Worm (Caenorhabditis elegans) whole organism, young adult: Measurements from ENCODE around the gene ubxn-4.

ENCODE experiments used
- B0019.2 ChIP-seq: fragments of 200-800 bp; sonication (Bioruptor generic); conservative IDR thresholded peaks from 2 replicates; pipeline ENCODE4 v1.3.6; 2022; ENCODE audit warnings: missing genetic modification reagents, missing genetic modification characterization, missing compliant biosample characterization
- C06A6.2 ChIP-seq: fragments of 200-800 bp; sonication (Bioruptor generic); conservative IDR thresholded peaks from 2 replicates; pipeline ENCODE4 v1.3.6; 2022; ENCODE audit warnings: missing genetic modification characterization, missing compliant biosample characterization
- F10E7.11 ChIP-seq: sonication (generic microtip); optimal IDR thresholded peaks from 2 replicates; lab custom pipeline; 2017; ENCODE audit warnings: mild to moderate bottlenecking, missing genetic modification characterization, moderate library complexity, missing compliant biosample characterization
- F23B12.7 ChIP-seq: sonication (generic microtip); optimal IDR thresholded peaks from 2 replicates; lab custom pipeline; 2017; ENCODE audit warnings: missing genetic modification characterization, mild to moderate bottlenecking, missing compliant biosample characterization, antibody characterized with exemption, moderate library complexity; ENCODE audit not compliant: insufficient read depth
- F33H1.4 ChIP-seq: fragments of 200-800 bp; sonication (Bioruptor generic); IDR thresholded peaks from 2 replicates; pipeline ENCODE4 v1.3.6; 2022; ENCODE audit warnings: missing genetic modification reagents, missing genetic modification characterization, missing compliant biosample characterization
- F37B4.10 ChIP-seq: fragments of 200-800 bp; sonication (Bioruptor generic); IDR thresholded peaks from 2 replicates; pipeline ENCODE4 v1.3.6; 2022; ENCODE audit warnings: missing genetic modification characterization, missing compliant biosample characterization
- T07F8.4 ChIP-seq: sonication (generic microtip); optimal IDR thresholded peaks from 2 replicates; lab custom pipeline; 2016; ENCODE audit warnings: mild to moderate bottlenecking, missing genetic modification characterization, moderate library complexity, missing compliant biosample characterization
- Y67H2A.10 ChIP-seq: fragments of 200-800 bp; sonication (Bioruptor generic); conservative IDR thresholded peaks from 2 replicates; pipeline ENCODE4 v1.3.6; 2022; ENCODE audit warnings: missing genetic modification reagents, missing genetic modification characterization, missing compliant biosample characterization
- ZK185.1 ChIP-seq: sonication (generic microtip); optimal IDR thresholded peaks from 2 replicates; lab custom pipeline; 2016; ENCODE audit warnings: mild to moderate bottlenecking, missing genetic modification characterization, missing compliant biosample characterization; ENCODE audit not compliant: poor library complexity, severe bottlenecking
- akir-1 ChIP-seq: fragments of 200-800 bp; sonication (Bioruptor generic); optimal IDR thresholded peaks from 2 replicates; lab custom pipeline; 2018; ENCODE audit warnings: mild to moderate bottlenecking, missing genetic modification characterization, moderate library complexity, missing compliant biosample characterization
- aptf-2 ChIP-seq: fragments of 200-800 bp; sonication (Bioruptor generic); conservative IDR thresholded peaks from 2 replicates; pipeline ENCODE4 v1.3.6; 2022; ENCODE audit warnings: missing genetic modification reagents, missing genetic modification characterization, missing compliant biosample characterization
- aptf-3 ChIP-seq: fragments of 200-800 bp; sonication (Bioruptor generic); IDR thresholded peaks from 2 replicates; pipeline ENCODE4 v1.3.6; 2022; ENCODE audit warnings: missing genetic modification characterization, missing compliant biosample characterization
- attf-3 ChIP-seq: fragments of 200-800 bp; sonication (Bioruptor generic); conservative IDR thresholded peaks from 2 replicates; pipeline ENCODE4 v1.3.6; 2022; ENCODE audit warnings: missing genetic modification reagents, missing genetic modification characterization, missing compliant biosample characterization
- attf-6 ChIP-seq: fragments of 200-800 bp; sonication (Bioruptor generic); IDR thresholded peaks from 2 replicates; pipeline ENCODE4 v1.3.6; 2022; ENCODE audit warnings: missing genetic modification reagents, missing genetic modification characterization, missing compliant biosample characterization
- ccch-3 ChIP-seq: fragments of 200-800 bp; sonication (Bioruptor generic); optimal IDR thresholded peaks from 2 replicates; lab custom pipeline; 2018; ENCODE audit warnings: mild to moderate bottlenecking, missing genetic modification characterization, missing compliant biosample characterization
- cebp-1 ChIP-seq, 2 experiments: fragments of 200-800 bp in 1 of 2; sonication (Bioruptor generic) in 1 of 2; sonication (generic microtip) in 1 of 2; IDR thresholded peaks in 1 of 2; optimal IDR thresholded peaks in 1 of 2; 2 replicates each; pipeline versions ENCODE4 v1.3.6 to Lab custom; 2017 to 2022; ENCODE audit warnings: missing compliant biosample characterization in 2 of 2, missing genetic modification characterization in 2 of 2, mild to moderate bottlenecking in 1 of 2, missing genetic modification reagents in 1 of 2, moderate library complexity in 1 of 2
- ceh-58 ChIP-seq: fragments of 200-800 bp; sonication (Bioruptor generic); IDR thresholded peaks from 2 replicates; pipeline ENCODE4 v1.3.6; 2022; ENCODE audit warnings: missing genetic modification characterization, missing compliant biosample characterization
- ceh-91 ChIP-seq: fragments of 200-800 bp; sonication (Bioruptor generic); IDR thresholded peaks from 2 replicates; pipeline ENCODE4 v1.3.6; 2022; ENCODE audit warnings: missing genetic modification reagents, missing genetic modification characterization, missing compliant biosample characterization
- dox-1 ChIP-seq: fragments of 200-800 bp; sonication (Bioruptor generic); IDR thresholded peaks from 2 replicates; pipeline ENCODE4 v1.3.6; 2022; ENCODE audit warnings: missing genetic modification reagents, missing genetic modification characterization, missing compliant biosample characterization
- egl-18 ChIP-seq: fragments of 200-800 bp; sonication (Bioruptor generic); IDR thresholded peaks from 2 replicates; pipeline ENCODE4 v1.3.6; 2022; ENCODE audit warnings: missing genetic modification reagents, missing genetic modification characterization, missing compliant biosample characterization
- ets-4 ChIP-seq: fragments of 200-800 bp; sonication (Bioruptor generic); optimal IDR thresholded peaks from 2 replicates; lab custom pipeline; 2018; ENCODE audit warnings: mild to moderate bottlenecking, missing genetic modification characterization, missing compliant biosample characterization
- him-1 ChIP-seq: sonication (generic microtip); optimal IDR thresholded peaks from 2 replicates; lab custom pipeline; 2016; ENCODE audit warnings: missing genotype, missing genetic modification reagents, missing genetic modification characterization, missing compliant biosample characterization
- hlh-12 ChIP-seq: sonication (generic microtip); optimal IDR thresholded peaks from 2 replicates; lab custom pipeline; 2016; ENCODE audit warnings: missing genetic modification characterization, missing compliant biosample characterization
- hlh-26 ChIP-seq: fragments of 200-800 bp; sonication (Bioruptor generic); conservative IDR thresholded peaks from 2 replicates; pipeline ENCODE4 v1.3.6; 2022; ENCODE audit warnings: missing genetic modification reagents, missing genetic modification characterization, missing compliant biosample characterization
- hmg-1.2 ChIP-seq: fragments of 200-800 bp; sonication (Bioruptor generic); IDR thresholded peaks from 2 replicates; pipeline ENCODE4 v1.3.6; 2022; ENCODE audit warnings: missing genetic modification reagents, missing genetic modification characterization, missing compliant biosample characterization
- let-607 ChIP-seq, 2 experiments: fragments of 200-800 bp in 1 of 2; sonication (Bioruptor generic) in 1 of 2; sonication (generic microtip) in 1 of 2; optimal IDR thresholded peaks; 2 replicates each; lab custom pipeline; 2016 to 2018; ENCODE audit warnings: mild to moderate bottlenecking in 2 of 2, missing compliant biosample characterization in 2 of 2, missing genetic modification characterization in 2 of 2, moderate library complexity in 2 of 2, missing genotype in 1 of 2
- madf-10 ChIP-seq: sonication (generic microtip); optimal IDR thresholded peaks from 2 replicates; lab custom pipeline; 2016; ENCODE audit warnings: mild to moderate bottlenecking, missing genetic modification characterization, missing compliant biosample characterization
- madf-3 ChIP-seq: fragments of 200-800 bp; sonication (Bioruptor generic); IDR thresholded peaks from 2 replicates; pipeline ENCODE4 v1.3.6; 2022; ENCODE audit warnings: missing genetic modification reagents, missing genetic modification characterization, missing compliant biosample characterization
- madf-8 ChIP-seq: fragments of 200-800 bp; sonication (Bioruptor generic); conservative IDR thresholded peaks from 2 replicates; pipeline ENCODE4 v1.3.6; 2022; ENCODE audit warnings: missing genetic modification reagents, missing genetic modification characterization, missing compliant biosample characterization
- mes-4 ChIP-seq: sonication (generic microtip); optimal IDR thresholded peaks from 2 replicates; lab custom pipeline; 2016; ENCODE audit warnings: missing genotype, missing genetic modification characterization, missing compliant biosample characterization
- nfya-1 ChIP-seq: sonication (generic microtip); optimal IDR thresholded peaks from 2 replicates; lab custom pipeline; 2017; ENCODE audit warnings: antibody characterized with exemption, missing compliant biosample characterization, missing genetic modification characterization, borderline replicate concordance; ENCODE audit not compliant: insufficient read depth
- nfya-2 ChIP-seq: fragments of 200-800 bp; sonication (Bioruptor generic); IDR thresholded peaks from 2 replicates; pipeline ENCODE4 v1.3.6; 2022; ENCODE audit warnings: missing genetic modification reagents, missing genetic modification characterization, missing compliant biosample characterization
- nhr-120 ChIP-seq: fragments of 200-800 bp; sonication (Bioruptor generic); IDR thresholded peaks from 2 replicates; pipeline ENCODE4 v1.3.6; 2022; ENCODE audit warnings: missing genetic modification characterization, missing compliant biosample characterization
- nhr-80 ChIP-seq: sonication (generic microtip); optimal IDR thresholded peaks from 2 replicates; lab custom pipeline; 2016; ENCODE audit warnings: missing genetic modification characterization, missing compliant biosample characterization
- pha-4 ChIP-seq: fragments of 150-350 bp; sonication (generic microtip); optimal IDR thresholded peaks from 2 replicates; lab custom pipeline; 2014; ENCODE audit warnings: missing biosample characterization, missing genetic modification reagents, missing genetic modification characterization
- rec-8 ChIP-seq, 2 experiments: sonication (generic microtip); optimal IDR thresholded peaks; 2 replicates each; lab custom pipeline; 2016; ENCODE audit warnings: mild to moderate bottlenecking in 2 of 2, missing genetic modification characterization in 2 of 2, missing genetic modification reagents in 2 of 2, missing genotype in 2 of 2, missing biosample characterization in 1 of 2, missing compliant biosample characterization in 1 of 2, moderate library complexity in 1 of 2
- repo-1 ChIP-seq: sonication (generic microtip); optimal IDR thresholded peaks from 2 replicates; lab custom pipeline; 2017; ENCODE audit warnings: mild to moderate bottlenecking, missing genetic modification characterization, missing compliant biosample characterization
- sdz-38 ChIP-seq: sonication (generic microtip); optimal IDR thresholded peaks from 2 replicates; lab custom pipeline; 2016; ENCODE audit warnings: missing genotype, missing genetic modification characterization, missing compliant biosample characterization
- sea-2 ChIP-seq: fragments of 200-800 bp; sonication (Bioruptor generic); IDR thresholded peaks from 2 replicates; pipeline ENCODE4 v1.3.6; 2022; ENCODE audit warnings: missing genetic modification characterization, missing compliant biosample characterization
- sptf-2 ChIP-seq: fragments of 200-800 bp; sonication (Bioruptor generic); optimal IDR thresholded peaks from 2 replicates; lab custom pipeline; 2018; ENCODE audit warnings: mild to moderate bottlenecking, missing genetic modification characterization, missing compliant biosample characterization
- tbp1 ChIP-seq: fragments of 200-800 bp; sonication (Bioruptor generic); optimal IDR thresholded peaks from 2 replicates; lab custom pipeline; 2018; ENCODE audit warnings: mild to moderate bottlenecking, missing genetic modification characterization, missing compliant biosample characterization
- xnd-1 ChIP-seq: sonication (generic microtip); optimal IDR thresholded peaks from 2 replicates; lab custom pipeline; 2016; ENCODE audit warnings: missing genotype, missing genetic modification reagents, missing genetic modification characterization, missing compliant biosample characterization
- ztf-6 ChIP-seq: fragments of 200-800 bp; sonication (Bioruptor generic); IDR thresholded peaks from 2 replicates; pipeline ENCODE4 v1.3.6; 2022; ENCODE audit warnings: missing genetic modification reagents, missing genetic modification characterization, missing compliant biosample characterization

Gene ubxn-4

ce11 chrIII:8402633-8403032 lies 2.7 kb downstream of the ubxn-4 start:
- TF ChIP-seq madf-10 (tag; lab: Kevin White, UChicago) (no peak), madf-3 (GFP tag; lab: Robert Waterston, UW) (no peak), ceh-91 (GFP tag; lab: Robert Waterston, UW) (no peak), pha-4 (tag; lab: Kevin White, UChicago) (no peak), aptf-3 (GFP tag; lab: Robert Waterston, UW) (no peak), nfya-1 (tag; lab: Kevin White, UChicago) (no peak), hlh-12 (no peak)

DNA sequence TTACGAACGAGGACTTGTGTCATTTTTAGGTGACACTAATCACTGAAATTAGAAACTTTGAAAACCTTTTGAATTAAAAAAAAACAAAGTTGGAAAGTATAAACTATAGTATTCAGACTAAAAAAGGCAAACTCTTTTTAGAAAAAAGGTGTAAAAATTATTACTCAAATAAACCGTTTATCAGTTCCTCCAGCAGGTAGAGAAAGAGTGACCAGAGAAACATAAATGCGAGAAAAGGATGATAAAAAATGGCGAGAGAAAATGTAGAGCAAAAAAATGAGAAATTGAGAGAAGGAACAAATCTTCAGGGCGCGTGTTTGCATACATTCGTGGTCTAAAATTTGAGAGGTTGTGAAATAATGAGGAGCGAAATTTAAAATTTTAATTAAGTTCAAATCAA lies 3.5 kb downstream of the ubxn-4 start, which contains the start of gene lap-1:
Gene lap-1 (minus strand): TSS at position 42 of the 400 bp plus-strand sequence.
- TF ChIP-seq F10E7.11 (tag; lab: Kevin White, UChicago) (no peak), cebp-1 (GFP tag; IDR thresholded peaks at IDR 0.05; lab: Robert Waterston, UW) (no peak), cebp-1 (tag; optimal IDR thresholded peaks at IDR 0.05; lab: Kevin White, UChicago) (peak; percentile 28), repo-1 (tag; lab: Kevin White, UChicago) (no peak), nhr-120 (GFP tag; lab: Robert Waterston, UW) (no peak), ceh-58 (GFP tag; lab: Robert Waterston, UW) (no peak), nhr-80 (tag; lab: Kevin White, UChicago) (peak; percentile 48), xnd-1 (tag; lab: Kevin White, UChicago) (no peak), sea-2 (GFP tag; lab: Robert Waterston, UW) (no peak), aptf-2 (GFP tag; lab: Robert Waterston, UW) (no peak), nfya-2 (GFP tag; lab: Robert Waterston, UW) (no peak)

DNA sequence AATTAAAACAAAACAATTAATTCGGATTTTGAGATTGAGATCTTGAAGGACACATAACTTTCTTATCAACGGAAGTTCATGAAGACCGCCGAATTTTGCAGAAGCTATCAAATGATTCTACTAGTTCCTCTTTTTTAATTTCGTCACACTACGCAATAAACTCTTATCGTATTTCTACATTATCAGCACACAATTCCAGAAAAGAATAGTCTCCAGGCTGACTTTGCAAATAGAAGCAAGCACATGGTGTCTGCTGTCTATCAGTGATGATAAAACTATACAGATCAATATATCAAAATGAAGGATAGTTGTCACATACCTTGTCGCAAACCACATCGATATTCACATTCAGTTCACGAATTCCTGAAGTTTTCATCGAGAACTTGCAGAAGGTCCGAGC lies 4.9 kb downstream of the ubxn-4 start:
- no peak for TF ChIP-seq ceh-58 (GFP tag; lab: Robert Waterston, UW)
- TF ChIP-seq madf-10 (tag; lab: Kevin White, UChicago), result no peak
- no peak for TF ChIP-seq B0019.2 (GFP tag; lab: Robert Waterston, UW)
- no peak for TF ChIP-seq ccch-3
- TF ChIP-seq C06A6.2 (GFP tag; lab: Robert Waterston, UW), result no peak
- TF ChIP-seq hlh-12, result no peak
- no peak for TF ChIP-seq ztf-6 (GFP tag; lab: Robert Waterston, UW)
- TF ChIP-seq F37B4.10 (GFP tag; lab: Robert Waterston, UW), result no peak
- no peak for TF ChIP-seq tbp1 (GFP tag; lab: Kevin White, UChicago)
- TF ChIP-seq ZK185.1 (tag; lab: Kevin White, UChicago), result no peak
- TF ChIP-seq nhr-80 (tag; lab: Kevin White, UChicago), result peak; percentile 97
- no peak for TF ChIP-seq madf-8 (GFP tag; lab: Robert Waterston, UW)
- TF ChIP-seq ets-4 (GFP tag; lab: Kevin White, UChicago), result peak; percentile 66
- TF ChIP-seq sdz-38 (tag; lab: Kevin White, UChicago), result no peak
- TF ChIP-seq mes-4, result no peak
- no peak for TF ChIP-seq rec-8 (tag; optimal IDR thresholded peaks at IDR 0.05; lab: Kevin White, UChicago)
- no peak for TF ChIP-seq xnd-1 (tag; lab: Kevin White, UChicago)
- TF ChIP-seq let-607 (tag; optimal IDR thresholded peaks at IDR 0.05; lab: Kevin White, UChicago), result no peak
- TF ChIP-seq Y67H2A.10, result no peak
- no peak for TF ChIP-seq aptf-3 (GFP tag; lab: Robert Waterston, UW)
- no peak for TF ChIP-seq attf-3 (GFP tag; lab: Robert Waterston, UW)
- TF ChIP-seq cebp-1 (GFP tag; IDR thresholded peaks at IDR 0.05; lab: Robert Waterston, UW), result 0 out of 2 replicates have a peak, but pooled peaks have one; percentile 35
- no peak for TF ChIP-seq cebp-1 (tag; optimal IDR thresholded peaks at IDR 0.05; lab: Kevin White, UChicago)
- no peak for TF ChIP-seq F23B12.7 (tag; lab: Kevin White, UChicago)
- no peak for TF ChIP-seq egl-18 (GFP tag; lab: Robert Waterston, UW)
- peak; percentile 44; the same call in 1 of the 2 replicates for TF ChIP-seq dox-1
- TF ChIP-seq hmg-1.2 (GFP tag; lab: Robert Waterston, UW), result no peak
- no peak for TF ChIP-seq hlh-26 (GFP tag; lab: Robert Waterston, UW)
- no peak for TF ChIP-seq aptf-2 (GFP tag; lab: Robert Waterston, UW)
- TF ChIP-seq sptf-2, result no peak
- TF ChIP-seq F33H1.4 (GFP tag; lab: Robert Waterston, UW), result no peak
- TF ChIP-seq attf-6, result no peak
- no peak for TF ChIP-seq him-1 (tag; lab: Kevin White, UChicago)
- no peak for TF ChIP-seq akir-1 (GFP tag; lab: Kevin White, UChicago)
- TF ChIP-seq T07F8.4, result no peak
- TF ChIP-seq madf-3 (GFP tag; lab: Robert Waterston, UW), result no peak
